Worm (Caenorhabditis elegans) whole organism, L4 larva: ENCODE results near the gene scp-1.
A peak's percentile ranks its signal among the peaks of the same experiment; 100 is the strongest.

ENCODE experiments used
- F10B5.3 ChIP-seq: sonication (generic microtip); optimal IDR thresholded peaks from 2 replicates; lab custom pipeline; 2016; ENCODE audit warnings: mild to moderate bottlenecking, missing genetic modification characterization, missing compliant biosample characterization
- F26F4.8 ChIP-seq: fragments of 200-800 bp; sonication (Bioruptor generic); conservative IDR thresholded peaks from 2 replicates; pipeline ENCODE4 v1.3.6; 2022; ENCODE audit warnings: missing genetic modification characterization, missing compliant biosample characterization
- F37D6.2 ChIP-seq: sonication (generic microtip); optimal IDR thresholded peaks from 2 replicates; lab custom pipeline; 2016; ENCODE audit warnings: mild to moderate bottlenecking, missing genetic modification characterization, missing compliant biosample characterization
- F44E2.7 ChIP-seq: fragments of 200-800 bp; sonication (Bioruptor generic); IDR thresholded peaks from 2 replicates; pipeline ENCODE4 v2.1.2; 2022; ENCODE audit warnings: missing genetic modification characterization, missing compliant biosample characterization
- R02D3.7 ChIP-seq: fragments of 150-350 bp; sonication (generic microtip); optimal IDR thresholded peaks from 3 replicates; lab custom pipeline; 2014; ENCODE audit warnings: missing biosample characterization, missing genetic modification characterization
- T20F7.1 ChIP-seq: fragments of 200-800 bp; sonication (Bioruptor generic); optimal IDR thresholded peaks from 2 replicates; lab custom pipeline; 2018; ENCODE audit warnings: mild to moderate bottlenecking, missing genetic modification characterization, missing compliant biosample characterization
- aha-1 ChIP-seq: fragments of 150-350 bp; peaks from one replicate; lab custom pipeline; 2014; ENCODE audit warnings: missing biosample characterization, missing genetic modification characterization
- ceh-62 ChIP-seq: sonication (generic microtip); optimal IDR thresholded peaks from 2 replicates; lab custom pipeline; 2017; ENCODE audit warnings: missing biosample characterization, missing genetic modification characterization
- ces-1 ChIP-seq: fragments of 150-350 bp; sonication (generic microtip); optimal IDR thresholded peaks from 4 replicates; lab custom pipeline; 2014; ENCODE audit warnings: missing biosample characterization, missing genetic modification reagents, missing genetic modification characterization
- cey-2 ChIP-seq: sonication (generic microtip); optimal IDR thresholded peaks from 3 replicates; lab custom pipeline; 2017; ENCODE audit warnings: missing genetic modification characterization, mild to moderate bottlenecking, missing compliant biosample characterization, antibody characterized with exemption, borderline replicate concordance; ENCODE audit not compliant: insufficient read depth
- daf-12 ChIP-seq: fragments of 150-350 bp; optimal IDR thresholded peaks from 2 replicates; lab custom pipeline; 2014; ENCODE audit warnings: missing biosample characterization, missing genetic modification reagents, missing genetic modification characterization
- daf-16 ChIP-seq, 3 experiments: sonication (generic microtip); optimal IDR thresholded peaks; 2 replicates each; lab custom pipeline; 2016 to 2017; ENCODE audit warnings: missing genetic modification characterization in 3 of 3, missing genetic modification reagents in 3 of 3, mild to moderate bottlenecking in 2 of 3, missing compliant biosample characterization in 2 of 3, missing biosample characterization in 1 of 3, moderate library complexity in 1 of 3
- daf-8 ChIP-seq: fragments of 200-800 bp; sonication (Bioruptor generic); IDR thresholded peaks from 2 replicates; pipeline ENCODE4 v1.3.6; 2022; ENCODE audit warnings: missing genetic modification characterization, missing compliant biosample characterization
- dmd-9 ChIP-seq: fragments of 200-800 bp; sonication (Bioruptor generic); IDR thresholded peaks from 2 replicates; pipeline ENCODE4 v1.3.6; 2022; ENCODE audit warnings: missing genetic modification reagents, missing genetic modification characterization, missing compliant biosample characterization
- dpl-1 ChIP-seq: fragments of 150-350 bp; optimal IDR thresholded peaks from 2 replicates; lab custom pipeline; 2014; ENCODE audit warnings: missing biosample characterization, missing genetic modification reagents, missing genetic modification characterization
- egl-27 ChIP-seq: sonication (generic microtip); optimal IDR thresholded peaks from 3 replicates; lab custom pipeline; 2017; ENCODE audit warnings: missing biosample characterization, missing genetic modification reagents, missing genetic modification characterization
- egl-43 ChIP-seq: fragments of 200-800 bp; sonication (Bioruptor generic); IDR thresholded peaks from 2 replicates; pipeline ENCODE4 v1.3.6; 2022; ENCODE audit warnings: missing genetic modification reagents, missing genetic modification characterization, missing compliant biosample characterization
- fkh-10 ChIP-seq: fragments of 150-350 bp; optimal IDR thresholded peaks from 2 replicates; lab custom pipeline; 2014; ENCODE audit warnings: missing biosample characterization, missing genetic modification reagents, missing genetic modification characterization
- fos-1 ChIP-seq: fragments of 150-350 bp; optimal IDR thresholded peaks from 2 replicates; lab custom pipeline; 2014; ENCODE audit warnings: missing biosample characterization, missing genetic modification characterization
- gei-8 ChIP-seq: fragments of 200-800 bp; sonication (Bioruptor generic); optimal IDR thresholded peaks from 2 replicates; lab custom pipeline; 2018; ENCODE audit warnings: mild to moderate bottlenecking, missing genetic modification characterization, missing compliant biosample characterization
- hif-1 ChIP-seq, 2 experiments: sonication (generic microtip); optimal IDR thresholded peaks; 2 replicates each; lab custom pipeline; 2016 to 2017; ENCODE audit warnings: missing compliant biosample characterization in 2 of 2, missing genetic modification characterization in 2 of 2, missing genetic modification reagents in 2 of 2, missing genotype in 2 of 2, mild to moderate bottlenecking in 1 of 2
- jun-1 ChIP-seq: fragments of 150-350 bp; optimal IDR thresholded peaks from 2 replicates; lab custom pipeline; 2014; ENCODE audit warnings: missing biosample characterization, missing genetic modification reagents, missing genetic modification characterization
- lim-7 ChIP-seq: fragments of 200-800 bp; sonication (Bioruptor generic); IDR thresholded peaks from 2 replicates; pipeline ENCODE4 v1.3.6; 2022; ENCODE audit warnings: missing genetic modification characterization, missing compliant biosample characterization
- lin-15B ChIP-seq: fragments of 150-350 bp; sonication (generic microtip); optimal IDR thresholded peaks from 3 replicates; lab custom pipeline; 2014; ENCODE audit warnings: missing biosample characterization, missing genetic modification characterization
- lir-3 ChIP-seq: sonication (generic microtip); optimal IDR thresholded peaks from 2 replicates; lab custom pipeline; 2016; ENCODE audit warnings: mild to moderate bottlenecking, missing genetic modification characterization, missing compliant biosample characterization
- mdl-1 ChIP-seq, 2 experiments: fragments of 150-350 bp in 1 of 2; sonication (generic microtip) in 1 of 2; optimal IDR thresholded peaks; 2 replicates each; lab custom pipeline; 2014 to 2017; ENCODE audit warnings: missing biosample characterization in 2 of 2, missing genetic modification characterization in 2 of 2
- mdt-29 ChIP-seq: fragments of 200-800 bp; sonication (Bioruptor generic); IDR thresholded peaks from 2 replicates; pipeline ENCODE4 v1.3.6; 2022; ENCODE audit warnings: missing genetic modification reagents, missing genetic modification characterization, missing compliant biosample characterization
- mep-1 ChIP-seq: fragments of 150-350 bp; sonication (generic microtip); optimal IDR thresholded peaks from 3 replicates; lab custom pipeline; 2014; ENCODE audit warnings: missing biosample characterization, missing genetic modification characterization
- nhr-11 ChIP-seq: fragments of 150-350 bp; optimal IDR thresholded peaks from 2 replicates; lab custom pipeline; 2014; ENCODE audit warnings: missing biosample characterization, missing genetic modification characterization
- nhr-237 ChIP-seq: sonication (generic microtip); optimal IDR thresholded peaks from 2 replicates; lab custom pipeline; 2017; ENCODE audit warnings: missing biosample characterization, missing genetic modification characterization
- nhr-42 ChIP-seq: fragments of 200-800 bp; sonication (Bioruptor generic); IDR thresholded peaks from 2 replicates; pipeline ENCODE4 v1.3.6; 2022; ENCODE audit warnings: missing genetic modification characterization, missing compliant biosample characterization
- nhr-77 ChIP-seq: fragments of 150-350 bp; optimal IDR thresholded peaks from 2 replicates; lab custom pipeline; 2014; ENCODE audit warnings: missing biosample characterization, missing genetic modification characterization
- php-3 ChIP-seq: fragments of 200-800 bp; sonication (Bioruptor generic); IDR thresholded peaks from 2 replicates; pipeline ENCODE4 v1.3.6; 2022; ENCODE audit warnings: missing genetic modification reagents, missing genetic modification characterization, missing compliant biosample characterization
- pqm-1 ChIP-seq: sonication (generic microtip); optimal IDR thresholded peaks from 2 replicates; lab custom pipeline; 2017; ENCODE audit warnings: missing biosample characterization, missing genetic modification characterization
- saeg-2 ChIP-seq: fragments of 200-800 bp; sonication (Bioruptor generic); IDR thresholded peaks from 2 replicates; pipeline ENCODE4 v1.3.6; 2022; ENCODE audit warnings: missing genetic modification reagents, missing genetic modification characterization, missing compliant biosample characterization
- set-16 ChIP-seq: fragments of 200-800 bp; sonication (Bioruptor generic); IDR thresholded peaks from 2 replicates; pipeline ENCODE4 v1.3.6; 2022; ENCODE audit warnings: missing genetic modification reagents, missing genetic modification characterization, missing compliant biosample characterization
- snpc-1.2 ChIP-seq: fragments of 200-800 bp; sonication (Bioruptor generic); IDR thresholded peaks from 2 replicates; pipeline ENCODE4 v1.3.6; 2022; ENCODE audit warnings: missing genetic modification reagents, missing genetic modification characterization, missing compliant biosample characterization
- spr-3 ChIP-seq: fragments of 200-800 bp; sonication (Bioruptor generic); optimal IDR thresholded peaks from 2 replicates; lab custom pipeline; 2018; ENCODE audit warnings: mild to moderate bottlenecking, missing genetic modification characterization, missing compliant biosample characterization
- tra-1 ChIP-seq: fragments of 200-800 bp; sonication (Bioruptor generic); IDR thresholded peaks from 2 replicates; pipeline ENCODE4 v1.3.6; 2022; ENCODE audit warnings: missing genetic modification reagents, missing genetic modification characterization, missing compliant biosample characterization
- unc-130 ChIP-seq: sonication (generic microtip); optimal IDR thresholded peaks from 2 replicates; lab custom pipeline; 2016; ENCODE audit warnings: missing genetic modification reagents, missing genetic modification characterization, missing compliant biosample characterization
- unc-39 ChIP-seq: sonication (generic microtip); optimal IDR thresholded peaks from 2 replicates; lab custom pipeline; 2017; ENCODE audit warnings: missing biosample characterization, missing genetic modification characterization
- unc-62 ChIP-seq, 3 experiments: fragments of 150-350 bp in 1 of 3; sonication (generic microtip); optimal IDR thresholded peaks in 2 of 3; peaks in 1 of 3; 1 replicate in 1 of 3; 2 replicates in 2 of 3; lab custom pipeline; 2014 to 2017; ENCODE audit warnings: missing biosample characterization in 3 of 3, missing genetic modification characterization in 3 of 3, missing genetic modification reagents in 3 of 3, missing genotype in 1 of 3
- zip-11 ChIP-seq: fragments of 200-800 bp; sonication (Bioruptor generic); IDR thresholded peaks from 2 replicates; pipeline ENCODE4 v1.3.6; 2022; ENCODE audit warnings: missing genetic modification characterization, missing compliant biosample characterization
- zip-2 ChIP-seq: fragments of 150-350 bp; optimal IDR thresholded peaks from 2 replicates; lab custom pipeline; 2014; ENCODE audit warnings: missing biosample characterization, missing genetic modification characterization
- ztf-11 ChIP-seq: fragments of 150-350 bp; optimal IDR thresholded peaks from 2 replicates; lab custom pipeline; 2014; ENCODE audit warnings: missing biosample characterization, missing genetic modification characterization

The scp-1 gene

ce11 chrII:9291632-9292031 is 42.2 kb upstream of the scp-1 start, which contains the start of gene acs-7 (continued):
- TF ChIP-seq lin-15B (tag; lab: Kevin White, UChicago) = no peak
- TF ChIP-seq pqm-1 = peak; percentile 90
- TF ChIP-seq php-3 (GFP tag; lab: Robert Waterston, UW) = peak; percentile 90

DNA sequence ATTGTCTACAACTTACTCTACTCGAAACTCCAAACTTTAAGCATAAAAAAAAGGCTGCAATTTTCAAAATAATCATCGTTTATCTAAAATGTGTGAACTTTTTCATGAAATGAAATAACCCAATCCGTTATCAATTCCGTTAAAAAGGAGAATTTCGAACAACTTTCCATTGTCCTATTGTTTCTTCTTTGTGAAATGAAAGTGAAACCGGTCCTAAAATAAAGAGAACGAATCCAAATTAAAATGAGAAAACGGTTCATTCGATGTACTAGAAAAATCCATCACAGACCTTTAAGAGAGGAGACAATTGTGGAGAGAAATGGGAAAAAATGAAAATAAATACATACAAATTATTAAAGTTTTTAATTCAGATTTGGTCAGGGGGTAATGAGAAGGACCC is 38.1 kb upstream of the scp-1 start, which contains the start of gene C01G6.9:
TSS of gene C01G6.9 (minus strand) at position 141 of the 400 bp plus-strand sequence.
- TF ChIP-seq F10B5.3 (no peak), daf-16 (GFP tag; optimal IDR thresholded peaks at IDR 0.05; lab: Kevin White, UChicago) (no peak), daf-16 (tag; optimal IDR thresholded peaks at IDR 0.05; lab: Kevin White, UChicago) (no peak), ces-1 (GFP tag; lab: Kevin White, UChicago) (no peak), unc-39 (tag; lab: Kevin White, UChicago) (no peak), F26F4.8 (GFP tag; lab: Robert Waterston, UW) (no peak), F37D6.2 (no peak), jun-1 (tag; lab: Kevin White, UChicago) (no peak), tra-1 (GFP tag; lab: Robert Waterston, UW) (no peak)

DNA sequence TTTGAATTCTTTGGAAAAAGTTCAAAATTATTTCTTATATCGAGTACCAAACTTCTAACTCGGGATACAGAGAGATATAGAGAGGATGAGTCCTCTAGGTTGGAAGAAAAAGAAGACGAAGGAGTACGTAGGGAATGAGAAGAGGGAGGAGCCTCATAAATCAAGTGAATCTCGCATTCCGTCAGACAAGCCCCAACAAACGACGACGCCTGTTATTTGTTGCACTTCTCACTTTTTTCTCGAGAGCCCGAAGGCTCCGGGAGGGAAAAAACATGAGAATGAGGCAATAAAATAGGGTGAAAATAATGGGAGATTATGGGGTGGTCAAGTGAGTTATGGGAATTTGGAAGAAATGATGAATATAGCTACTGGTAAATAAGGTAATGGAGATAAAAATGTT is 34.1 kb upstream of the scp-1 start:
- TF ChIP-seq lir-3 (tag; lab: Kevin White, UChicago) (no peak), ztf-11 (tag; lab: Kevin White, UChicago) (no peak), unc-62 (GFP tag; optimal IDR thresholded peaks at IDR 0.05 in 1 of 2; lab: Kevin White, UChicago) (peak in 1 of 2 experiments; percentile 2), unc-62 (tag; optimal IDR thresholded peaks at IDR 0.05; lab: Kevin White, UChicago) (no peak)

DNA sequence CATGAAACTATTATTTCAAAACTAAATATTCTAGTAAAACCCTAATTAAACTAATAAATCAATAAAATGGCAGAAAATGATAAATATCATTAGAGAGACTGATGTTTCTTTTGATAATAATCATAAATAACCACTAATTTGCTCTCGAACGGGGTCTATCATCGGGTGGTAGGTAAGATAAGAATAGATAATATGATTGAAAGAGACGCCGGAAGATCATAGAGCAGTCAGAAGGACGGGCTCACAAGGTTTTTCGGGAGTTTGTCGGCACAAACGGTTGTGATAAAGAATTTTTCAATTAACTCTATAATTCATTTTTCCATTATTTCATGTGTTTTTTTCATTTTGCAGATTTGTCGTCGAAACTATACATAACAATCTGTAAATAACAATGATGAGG is 32.7 kb upstream of the scp-1 start:
- TF ChIP-seq ces-1 (GFP tag; lab: Kevin White, UChicago) (no peak), egl-43 (GFP tag; lab: Robert Waterston, UW) (no peak), daf-8 (GFP tag; lab: Robert Waterston, UW) (no peak), ztf-11 (tag; lab: Kevin White, UChicago) (no peak), nhr-237 (tag; lab: Kevin White, UChicago) (no peak), nhr-42 (no peak), snpc-1.2 (no peak), saeg-2 (GFP tag; lab: Robert Waterston, UW) (no peak), mdl-1 (tag; optimal IDR thresholded peaks at IDR 0.05; lab: Kevin White, UChicago) (no peak), T20F7.1 (GFP tag; lab: Kevin White, UChicago) (no peak), set-16 (GFP tag; lab: Robert Waterston, UW) (no peak), lim-7 (GFP tag; lab: Robert Waterston, UW) (no peak), daf-12 (tag; lab: Kevin White, UChicago) (no peak), dpl-1 (GFP tag; lab: Kevin White, UChicago) (no peak), dmd-9 (GFP tag; lab: Robert Waterston, UW) (no peak), R02D3.7 (tag; lab: Kevin White, UChicago) (no peak), pqm-1 (peak; percentile 98), egl-27 (no peak), gei-8 (no peak), nhr-11 (no peak), lir-3 (tag; lab: Kevin White, UChicago) (no peak), unc-130 (no peak), mdt-29 (GFP tag; lab: Robert Waterston, UW) (no peak), cey-2 (tag; lab: Kevin White, UChicago) (no peak), spr-3 (no peak), jun-1 (tag; lab: Kevin White, UChicago) (no peak), mep-1 (peak; percentile 13), ceh-62 (no peak), fkh-10 (no peak), F44E2.7 (GFP tag; lab: Robert Waterston, UW) (no peak), fos-1 (tag; lab: Kevin White, UChicago) (no peak), F26F4.8 (GFP tag; lab: Robert Waterston, UW) (no peak), nhr-77 (tag; lab: Kevin White, UChicago) (peak; percentile 27), hif-1 (tag; optimal IDR thresholded peaks at IDR 0.05; lab: Kevin White, UChicago) (no peak), aha-1 (tag; lab: Kevin White, UChicago) (no peak), zip-2 (no peak), zip-11 (GFP tag; lab: Robert Waterston, UW) (no peak)
